Fruit fly (Drosophila melanogaster): ENCODE data around the gene CG15418.

dm6 chr2L:3602589-3602988, 18.9 kb downstream of the CG15418 start:
- TF ChIP-seq ey (GFP tag; optimal IDR thresholded peaks at IDR 0.05) (no peak), Hr83 (GFP tag; optimal IDR thresholded peaks at IDR 0.05; ENCODE audit: poor library complexity, severe bottlenecking) (no peak)

Data from whole organism, wandering third instar larva.